Fruit fly (Drosophila melanogaster): ENCODE measurements around the gene Tsp5D.

- no peak for TF ChIP-seq CG10631 (GFP tag; optimal IDR thresholded peaks at IDR 0.05)
- peak; percentile 33 for TF ChIP-seq CG1621 (tag; optimal IDR thresholded peaks at IDR 0.05)
- no peak for TF ChIP-seq CG31627 (GFP tag; optimal IDR thresholded peaks at IDR 0.05)
- no peak for TF ChIP-seq CG3919 (GFP tag; optimal IDR thresholded peaks at IDR 0.05)
- TF ChIP-seq Lpt (GFP tag; optimal IDR thresholded peaks at IDR 0.05): no peak
- 0 out of 2 replicates have a peak, but pooled peaks have one; percentile 25 for TF ChIP-seq CG15336 (GFP tag; IDR thresholded peaks at IDR 0.05)
- TF ChIP-seq CG9139 (GFP tag; optimal IDR thresholded peaks at IDR 0.05): no peak
- no peak for TF ChIP-seq cyc (GFP tag; optimal IDR thresholded peaks at IDR 0.05)
These were observed 15.2 kb upstream of the Tsp5D start, which contains the start of gene raptor for dm6 chrX:6089679-6090460.

Data from whole organism, prepupa.